Worm (Caenorhabditis elegans): ENCODE measurements around the gene Y81G3A.2.

DNA sequence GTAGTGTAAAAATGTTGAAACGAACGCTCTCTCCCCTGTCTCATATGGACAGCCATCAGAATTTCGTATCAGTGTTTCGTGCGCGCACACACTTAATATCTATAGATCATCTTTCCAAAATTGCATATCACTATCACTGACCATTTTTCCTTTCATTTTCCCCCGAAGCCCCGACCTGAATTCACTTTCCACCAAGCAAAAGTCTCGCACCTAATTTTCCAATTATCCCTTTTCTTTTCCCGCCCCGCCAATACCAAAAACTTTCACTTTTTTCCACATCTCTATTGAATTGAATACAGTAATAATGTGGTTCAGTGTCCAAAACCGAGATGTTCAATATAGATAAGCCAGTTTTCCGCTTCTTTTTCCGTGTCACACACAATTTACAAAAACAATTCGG is 27.3 kb upstream of the Y81G3A.2 start:
- TF ChIP-seq dsc-1 (tag; optimal IDR thresholded peaks at IDR 0.05) (no peak), pqm-1 (tag; optimal IDR thresholded peaks at IDR 0.05) (no peak), nhr-237 (tag; optimal IDR thresholded peaks at IDR 0.05) (no peak)
